Fruit fly (Drosophila melanogaster) whole organism, embryonic: Measurements from ENCODE around the gene Obp99a.

Experiments
- CG32767 ChIP-seq: fragments of 200-800 bp; sonication (Bioruptor generic); IDR thresholded peaks from 2 replicates; pipeline ENCODE4 v1.3.6; 2022; ENCODE audit warnings: missing biosample characterization, missing genetic modification characterization
- CHES-1-like ChIP-seq: fragments of 200-800 bp; sonication (Bioruptor generic); optimal IDR thresholded peaks from 2 replicates; lab custom pipeline; 2016; ENCODE audit warnings: missing biosample characterization, missing genetic modification characterization
- D19B ChIP-seq: fragments of 200-800 bp; sonication (Bioruptor generic); optimal IDR thresholded peaks from 2 replicates; lab custom pipeline; 2017; ENCODE audit warnings: missing biosample characterization, mild to moderate bottlenecking, missing genetic modification characterization
- HHEX ChIP-seq: fragments of 200-800 bp; sonication (Bioruptor generic); optimal IDR thresholded peaks from 3 replicates; lab custom pipeline; 2017; ENCODE audit warnings: missing biosample characterization, mild to moderate bottlenecking, missing genetic modification characterization, missing genetic modification reagents
- HLH4C ChIP-seq: fragments of 200-800 bp; sonication (Bioruptor generic); IDR thresholded peaks from 3 replicates; pipeline ENCODE4 v1.3.6; 2022; ENCODE audit warnings: missing biosample characterization, missing genetic modification characterization; ENCODE audit not compliant: partially characterized antibody
- insv ChIP-seq, 2 experiments: fragments of 200-800 bp; sonication (Bioruptor generic); optimal IDR thresholded peaks; 3 replicates each; lab custom pipeline; 2016 to 2018; ENCODE audit warnings: missing biosample characterization in 2 of 2, missing genetic modification characterization in 2 of 2
- sob ChIP-seq: fragments of 200-800 bp; sonication (Bioruptor generic); IDR thresholded peaks from 2 replicates; pipeline ENCODE4 v1.3.6; 2022; ENCODE audit warnings: missing biosample characterization, missing genetic modification characterization
- tap ChIP-seq: fragments of 200-800 bp; optimal IDR thresholded peaks from 3 replicates; lab custom pipeline; 2019; ENCODE audit warnings: missing biosample characterization, mild to moderate bottlenecking, missing genetic modification characterization, moderate library complexity

DNA sequence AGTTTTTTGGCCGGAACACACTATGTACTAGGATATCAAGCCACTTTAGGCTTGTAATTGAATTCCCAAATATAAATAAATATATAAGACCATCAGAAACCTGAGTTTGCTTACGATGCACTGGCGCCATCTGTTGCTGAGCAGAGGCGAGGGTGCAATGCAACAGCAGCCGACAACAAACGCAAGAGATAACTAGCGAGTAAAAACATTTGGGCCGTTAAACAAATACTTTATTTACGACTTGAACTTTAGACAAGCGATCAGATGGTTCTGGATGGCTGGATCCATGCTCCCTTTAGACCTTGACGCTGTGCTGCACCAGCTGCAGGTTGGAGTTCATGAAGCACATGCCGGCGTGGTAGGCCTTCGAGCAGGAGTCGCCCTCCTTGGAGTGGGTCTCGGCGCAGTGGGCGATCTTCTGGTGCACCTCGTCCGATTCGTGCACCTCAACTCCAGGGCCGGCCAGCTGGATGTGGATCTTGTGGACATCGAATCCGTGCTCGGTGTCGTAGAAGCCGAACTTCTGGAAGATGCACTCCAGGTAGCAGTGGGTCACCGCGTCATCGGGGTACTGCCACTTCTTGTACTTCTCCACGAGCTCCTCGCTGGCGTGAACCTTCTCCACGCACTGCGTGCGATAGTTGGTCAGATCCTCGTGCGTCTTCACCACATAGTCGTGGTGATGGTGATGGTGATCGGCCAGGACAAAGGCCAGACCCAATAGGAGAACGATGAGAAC, 44.8 kb downstream of the Obp99a start:
- TF ChIP-seq sob (GFP tag; lab: Robert Waterston, UW) (peak; percentile 19; the same call in 1 of the 2 replicates), HHEX (GFP tag; lab: Kevin White, UChicago) (no peak), CG32767 (GFP tag; lab: Robert Waterston, UW) (no peak), D19B (GFP tag; lab: Kevin White, UChicago) (no peak), tap (tag; lab: Kevin White, UChicago) (no peak), insv (GFP tag; optimal IDR thresholded peaks at IDR 0.05; lab: Kevin White, UChicago) (no peak), HLH4C (GFP tag; lab: Robert Waterston, UW) (no peak), CHES-1-like (no peak)
